Fruit fly (Drosophila melanogaster): ENCODE measurements around the gene GlcAT-S.

GlcAT-S gene

dm6 chr2L:9613006-9613690 is 3.1 kb upstream of the GlcAT-S start, which contains the start of gene Trx2 (continued):
- TF ChIP-seq Deaf1 (tag; optimal IDR thresholded peaks at IDR 0.05) (peak; percentile 30), bcd (GFP tag; optimal IDR thresholded peaks at IDR 0.05) (no peak), CG4730 (GFP tag; IDR thresholded peaks at IDR 0.05) (no peak), CHES-1-like (GFP tag; optimal IDR thresholded peaks at IDR 0.05) (peak; percentile 43), Spps (tag; optimal IDR thresholded peaks at IDR 0.05) (no peak), gcm2 (GFP tag; optimal IDR thresholded peaks at IDR 0.05) (peak; percentile 57), ase (GFP tag; IDR thresholded peaks at IDR 0.05) (no peak), CG6175 (GFP tag; IDR thresholded peaks at IDR 0.05) (no peak), CG1024 (GFP tag; IDR thresholded peaks at IDR 0.05) (no peak), Atf-2 (GFP tag; optimal IDR thresholded peaks at IDR 0.05) (no peak), CG9437 (GFP tag; optimal IDR thresholded peaks at IDR 0.05) (no peak), MBD-R2 (GFP tag; IDR thresholded peaks at IDR 0.05) (0 out of 2 replicates have a peak, but pooled peaks have one; percentile 30), CG3065 (GFP tag; optimal IDR thresholded peaks at IDR 0.05) (no peak), hth (optimal IDR thresholded peaks at IDR 0.05) (no peak), CG6254 (GFP tag; optimal IDR thresholded peaks at IDR 0.05) (no peak), psq (GFP tag; optimal IDR thresholded peaks at IDR 0.05) (no peak), Nf-YA (GFP tag; IDR thresholded peaks at IDR 0.05) (peak; percentile 8; the same call in 1 of the 2 replicates), CG15601 (tag; optimal IDR thresholded peaks at IDR 0.05) (no peak), slp2 (GFP tag; optimal IDR thresholded peaks at IDR 0.05) (no peak), caup (GFP tag; optimal IDR thresholded peaks at IDR 0.05; ENCODE audit: severe bottlenecking) (peak; percentile 61), mirr (GFP tag; optimal IDR thresholded peaks at IDR 0.05) (peak; percentile 67), sima (GFP tag; optimal IDR thresholded peaks at IDR 0.05) (no peak), CG15073 (GFP tag; optimal IDR thresholded peaks at IDR 0.05) (no peak), CG16863 (GFP tag; optimal IDR thresholded peaks at IDR 0.05) (no peak), Six4 (GFP tag; optimal IDR thresholded peaks at IDR 0.05) (no peak), CG12391 (tag; optimal IDR thresholded peaks at IDR 0.05) (no peak), CG6689 (GFP tag; IDR thresholded peaks at IDR 0.05) (0 out of 2 replicates have a peak, but pooled peaks have one; percentile 6), dmrt99B (tag; optimal IDR thresholded peaks at IDR 0.05) (no peak), CG13775 (GFP tag; optimal IDR thresholded peaks at IDR 0.05) (no peak), Nf-YC (tag; optimal IDR thresholded peaks at IDR 0.05) (peak; percentile 7), emc (GFP tag; optimal IDR thresholded peaks at IDR 0.05) (no peak), Lpt (GFP tag; optimal IDR thresholded peaks at IDR 0.05) (no peak), vfl (GFP tag; optimal IDR thresholded peaks at IDR 0.05) (no peak), her (GFP tag; optimal IDR thresholded peaks at IDR 0.05) (peak; percentile 13), Oli (tag; optimal IDR thresholded peaks at IDR 0.05) (no peak), CG2129 (GFP tag; IDR thresholded peaks at IDR 0.05; ENCODE audit: partially characterized antibody) (no peak), CG9727 (GFP tag; optimal IDR thresholded peaks at IDR 0.05) (no peak), ranshi (GFP tag; IDR thresholded peaks at IDR 0.05) (no peak; the same call in 1 of the 2 replicates), pan (optimal IDR thresholded peaks at IDR 0.05) (no peak), pan (GFP tag; optimal IDR thresholded peaks at IDR 0.05 in 1 of 2, IDR thresholded peaks at IDR 0.05 in 1 of 2) (no peak), hb (GFP tag; IDR thresholded peaks at IDR 0.05; ENCODE audit: partially characterized antibody) (no peak), CG6272 (GFP tag; IDR thresholded peaks at IDR 0.05) (no peak), Scr (GFP tag; IDR thresholded peaks at IDR 0.05; ENCODE audit: partially characterized antibody) (no peak), Side (GFP tag; optimal IDR thresholded peaks at IDR 0.05) (peak; percentile 21), so (GFP tag; IDR thresholded peaks at IDR 0.05) (peak; percentile 66; the same call in 1 of the 3 replicates), CG12769 (tag; optimal IDR thresholded peaks at IDR 0.05) (peak; percentile 46), Abd-B (GFP tag; optimal IDR thresholded peaks at IDR 0.05) (no peak), ap (GFP tag; IDR thresholded peaks at IDR 0.05) (no peak), HLH3B (GFP tag; IDR thresholded peaks at IDR 0.05) (peak; percentile 5; the same call in 1 of the 2 replicates), en (GFP tag; optimal IDR thresholded peaks at IDR 0.05) (no peak), ind (GFP tag; optimal IDR thresholded peaks at IDR 0.05) (no peak)

Data from whole organism, embryonic.